Worm (Caenorhabditis elegans) whole organism, L2 larva: ENCODE measurements around the gene fbxa-3.
"Not testable (repeated sequence)": the region's sequence is repeated elsewhere in the genome, so short reads cannot be mapped to it uniquely, and the experiment has no call there.

Experiments
- C34F6.9 ChIP-seq: fragments of 150-350 bp; optimal IDR thresholded peaks from 2 replicates; lab custom pipeline; 2014; ENCODE audit warnings: missing biosample characterization, missing genetic modification characterization
- F13H6.1 ChIP-seq: sonication (generic microtip); optimal IDR thresholded peaks from 2 replicates; lab custom pipeline; 2016; ENCODE audit warnings: missing genetic modification characterization, missing compliant biosample characterization
- R02D3.7 ChIP-seq: fragments of 150-350 bp; optimal IDR thresholded peaks from 2 replicates; lab custom pipeline; 2014; ENCODE audit warnings: missing biosample characterization, missing genetic modification characterization
- Y55F3AM.14 ChIP-seq: fragments of 200-800 bp; sonication (Bioruptor generic); optimal IDR thresholded peaks from 2 replicates; lab custom pipeline; 2018; ENCODE audit warnings: mild to moderate bottlenecking, missing genetic modification characterization, missing compliant biosample characterization
- alr-1 ChIP-seq: fragments of 150-350 bp; optimal IDR thresholded peaks from 2 replicates; lab custom pipeline; 2014; ENCODE audit warnings: missing biosample characterization, missing genetic modification characterization
- aly-2 ChIP-seq: fragments of 150-350 bp; optimal IDR thresholded peaks from 2 replicates; lab custom pipeline; 2014; ENCODE audit warnings: missing biosample characterization, missing genetic modification characterization
- ama-1 ChIP-seq: fragments of 150-350 bp; optimal IDR thresholded peaks from 2 replicates; lab custom pipeline; 2018; ENCODE audit warnings: inconsistent platforms
- blmp-1 ChIP-seq: sonication (generic microtip); optimal IDR thresholded peaks from 2 replicates; lab custom pipeline; 2017; ENCODE audit warnings: missing genetic modification characterization, mild to moderate bottlenecking, missing compliant biosample characterization, antibody characterized with exemption, moderate library complexity; ENCODE audit not compliant: insufficient read depth
- ceh-16 ChIP-seq: fragments of 150-350 bp; optimal IDR thresholded peaks from 2 replicates; lab custom pipeline; 2014; ENCODE audit warnings: missing biosample characterization, missing genetic modification characterization
- crh-2 ChIP-seq: sonication (generic microtip); optimal IDR thresholded peaks from 2 replicates; lab custom pipeline; 2017; ENCODE audit warnings: missing biosample characterization, missing genetic modification characterization
- dmd-4 ChIP-seq: sonication (generic microtip); optimal IDR thresholded peaks from 2 replicates; lab custom pipeline; 2017; ENCODE audit warnings: missing biosample characterization, missing genetic modification characterization
- egl-27 ChIP-seq: sonication (generic microtip); optimal IDR thresholded peaks from 3 replicates; lab custom pipeline; 2017; ENCODE audit warnings: missing biosample characterization, missing genetic modification reagents, missing genetic modification characterization
- elt-1 ChIP-seq: fragments of 150-350 bp; optimal IDR thresholded peaks from 2 replicates; lab custom pipeline; 2014; ENCODE audit warnings: missing biosample characterization, missing genetic modification characterization
- elt-3 ChIP-seq: sonication (generic microtip); optimal IDR thresholded peaks from 2 replicates; lab custom pipeline; 2017; ENCODE audit warnings: missing biosample characterization, missing genetic modification characterization
- fos-1 ChIP-seq: fragments of 150-350 bp; optimal IDR thresholded peaks from 2 replicates; lab custom pipeline; 2014; ENCODE audit warnings: missing biosample characterization, missing genetic modification characterization
- gmeb-1 ChIP-seq: fragments of 150-350 bp; optimal IDR thresholded peaks from 2 replicates; lab custom pipeline; 2014; ENCODE audit warnings: missing biosample characterization, missing genetic modification characterization
- lin-13 ChIP-seq: fragments of 150-350 bp; optimal IDR thresholded peaks from 2 replicates; lab custom pipeline; 2014; ENCODE audit warnings: missing biosample characterization, missing genetic modification reagents, missing genetic modification characterization
- lin-39 ChIP-seq: fragments of 150-350 bp; optimal IDR thresholded peaks from 2 replicates; lab custom pipeline; 2014; ENCODE audit warnings: missing biosample characterization, missing genetic modification reagents, missing genetic modification characterization
- lsy-2 ChIP-seq, 2 experiments: fragments of 150-350 bp in 1 of 2; sonication (generic microtip) in 1 of 2; optimal IDR thresholded peaks; 2 replicates each; lab custom pipeline; 2014 to 2017; ENCODE audit warnings: missing biosample characterization in 2 of 2, missing genetic modification characterization in 2 of 2
- mab-5 ChIP-seq: fragments of 150-350 bp; optimal IDR thresholded peaks from 2 replicates; lab custom pipeline; 2014; ENCODE audit warnings: missing biosample characterization, missing genetic modification characterization
- mdl-1 ChIP-seq, 2 experiments: fragments of 150-350 bp in 1 of 2; sonication (generic microtip) in 1 of 2; optimal IDR thresholded peaks; 2 replicates each; lab custom pipeline; 2017; ENCODE audit warnings: missing biosample characterization in 2 of 2, missing genetic modification characterization in 2 of 2
- nhr-10 ChIP-seq: sonication (generic microtip); optimal IDR thresholded peaks from 2 replicates; lab custom pipeline; 2017; ENCODE audit warnings: missing biosample characterization, missing genetic modification characterization
- nhr-12 ChIP-seq: fragments of 150-350 bp; optimal IDR thresholded peaks from 2 replicates; lab custom pipeline; 2014; ENCODE audit warnings: missing biosample characterization, missing genetic modification characterization
- nhr-129 ChIP-seq: fragments of 150-350 bp; optimal IDR thresholded peaks from 2 replicates; lab custom pipeline; 2014; ENCODE audit warnings: missing biosample characterization, missing genetic modification characterization
- nhr-21 ChIP-seq: fragments of 150-350 bp; optimal IDR thresholded peaks from 2 replicates; lab custom pipeline; 2014; ENCODE audit warnings: missing biosample characterization, missing genetic modification characterization
- nhr-237 ChIP-seq: fragments of 150-350 bp; optimal IDR thresholded peaks from 2 replicates; lab custom pipeline; 2014; ENCODE audit warnings: missing biosample characterization, missing genetic modification characterization
- nhr-25 ChIP-seq: fragments of 150-350 bp; sonication (generic microtip); optimal IDR thresholded peaks from 3 replicates; lab custom pipeline; 2014; ENCODE audit warnings: missing biosample characterization, missing genetic modification characterization
- nhr-77 ChIP-seq: fragments of 150-350 bp; optimal IDR thresholded peaks from 2 replicates; lab custom pipeline; 2014; ENCODE audit warnings: missing biosample characterization, missing genetic modification characterization
- peb-1 ChIP-seq: fragments of 150-350 bp; optimal IDR thresholded peaks from 2 replicates; lab custom pipeline; 2014; ENCODE audit warnings: missing biosample characterization, missing genetic modification characterization
- skn-1 ChIP-seq: sonication (generic microtip); optimal IDR thresholded peaks from 2 replicates; lab custom pipeline; 2017; ENCODE audit warnings: missing biosample characterization, missing genetic modification characterization
- sma-3 ChIP-seq: sonication (generic microtip); optimal IDR thresholded peaks from 2 replicates; lab custom pipeline; 2016; ENCODE audit warnings: missing genetic modification reagents, missing genetic modification characterization, missing compliant biosample characterization
- sma-9 ChIP-seq, 2 experiments: fragments of 150-350 bp in 1 of 2; sonication (generic microtip) in 1 of 2; optimal IDR thresholded peaks; 2 replicates each; lab custom pipeline; 2014 to 2016; ENCODE audit warnings: missing genetic modification characterization in 2 of 2, mild to moderate bottlenecking in 1 of 2, missing biosample characterization in 1 of 2, missing compliant biosample characterization in 1 of 2, missing genetic modification reagents in 1 of 2, moderate library complexity in 1 of 2
- snpc-4 ChIP-seq: fragments of 150-350 bp; optimal IDR thresholded peaks from 2 replicates; lab custom pipeline; 2014; ENCODE audit warnings: missing biosample characterization, missing genetic modification characterization
- unc-39 ChIP-seq: fragments of 150-350 bp; optimal IDR thresholded peaks from 2 replicates; lab custom pipeline; 2014; ENCODE audit warnings: missing biosample characterization, missing genetic modification characterization
- unc-55 ChIP-seq: fragments of 150-350 bp; sonication (generic microtip); optimal IDR thresholded peaks from 3 replicates; lab custom pipeline; 2014; ENCODE audit warnings: missing biosample characterization, missing genetic modification reagents, missing genetic modification characterization
- unc-62 ChIP-seq: fragments of 150-350 bp; optimal IDR thresholded peaks from 2 replicates; lab custom pipeline; 2014; ENCODE audit warnings: missing biosample characterization, missing genetic modification reagents, missing genetic modification characterization
- zag-1 ChIP-seq: fragments of 150-350 bp; optimal IDR thresholded peaks from 2 replicates; lab custom pipeline; 2014; ENCODE audit warnings: missing biosample characterization, missing genetic modification characterization
- ztf-1 ChIP-seq: fragments of 200-800 bp; sonication (Bioruptor generic); conservative IDR thresholded peaks from 2 replicates; pipeline ENCODE4 v1.3.6; 2022; ENCODE audit warnings: missing genetic modification characterization, missing compliant biosample characterization
- ztf-4 ChIP-seq: fragments of 150-350 bp; optimal IDR thresholded peaks from 2 replicates; lab custom pipeline; 2014; ENCODE audit warnings: missing biosample characterization, missing genetic modification characterization

The fbxa-3 gene

DNA sequence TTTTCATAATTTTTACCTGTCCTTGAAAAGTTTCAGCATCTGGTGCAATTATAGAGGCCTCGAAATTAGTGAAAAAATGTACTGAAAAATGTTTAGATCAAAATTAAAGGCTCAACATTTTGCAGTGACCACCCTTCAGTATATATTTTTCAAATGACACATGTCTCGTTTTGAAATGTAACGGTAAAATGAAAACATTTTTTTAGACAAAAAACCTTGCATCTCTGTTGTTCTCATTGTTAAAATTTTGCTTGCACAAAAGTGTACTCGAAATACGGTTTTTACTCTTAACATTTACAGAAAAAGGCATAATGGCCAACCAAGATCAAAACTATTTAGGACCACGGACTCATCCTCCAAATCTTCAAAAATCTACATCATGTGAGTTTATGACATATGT is 3.7 kb upstream of the fbxa-3 start, which contains the start of gene math-41:
Gene math-41 (plus strand): TSS at position 301 of the 400 bp plus-strand sequence.
- TF ChIP-seq nhr-21 (tag; lab: Kevin White, UChicago); zag-1 (tag; lab: Kevin White, UChicago); nhr-77: not testable (repeated sequence)

ce11 chrII:1819944-1820570 is 617 bp downstream of the fbxa-3 start, which contains the start of gene fbxc-19:
TSS of gene fbxc-19 (plus strand) at chrII:1820479.
- TF ChIP-seq unc-55 (GFP tag; lab: Kevin White, UChicago) (peak; percentile 71), ceh-16 (tag; lab: Kevin White, UChicago) (no peak), fos-1 (peak; percentile 97), gmeb-1 (tag; lab: Kevin White, UChicago) (peak; percentile 75), sma-9 (GFP tag; optimal IDR thresholded peaks at IDR 0.05; lab: Kevin White, UChicago) (peak; percentile 82), sma-9 (tag; optimal IDR thresholded peaks at IDR 0.05; lab: Kevin White, UChicago) (no peak), C34F6.9 (tag; lab: Kevin White, UChicago) (peak; percentile 87), alr-1 (tag; lab: Kevin White, UChicago) (no peak), nhr-21 (tag; lab: Kevin White, UChicago) (peak; percentile 29), peb-1 (no peak), egl-27 (tag; lab: Kevin White, UChicago) (peak; percentile 45), lsy-2 (tag; optimal IDR thresholded peaks at IDR 0.05; lab: Kevin White, UChicago) (peak; percentile 46 to 75), F13H6.1 (tag; lab: Kevin White, UChicago) (peak; percentile 44), crh-2 (tag; lab: Kevin White, UChicago) (peak; percentile 75), mab-5 (tag; lab: Kevin White, UChicago) (no peak), nhr-129 (tag; lab: Kevin White, UChicago) (peak; percentile 100), nhr-25 (no peak), unc-62 (GFP tag; lab: Kevin White, UChicago) (no peak), R02D3.7 (no peak), ztf-1 (GFP tag; lab: Robert Waterston, UW) (no peak), elt-3 (tag; lab: Kevin White, UChicago) (no peak), mdl-1 (tag; optimal IDR thresholded peaks at IDR 0.05; lab: Kevin White, UChicago) (no peak)

ce11 chrII:1818300-1818699 is 2.4 kb downstream of the fbxa-3 start, which contains the start of gene fbxb-10:
TSS of gene fbxb-10 (minus strand) at chrII:1818400.
- TF ChIP-seq Y55F3AM.14 (GFP tag; lab: Kevin White, UChicago) (no peak), unc-62 (GFP tag; lab: Kevin White, UChicago) (no peak), nhr-237 (tag; lab: Kevin White, UChicago) (no peak), skn-1 (tag; lab: Kevin White, UChicago) (no peak), dmd-4 (tag; lab: Kevin White, UChicago) (no peak), aly-2 (tag; lab: Kevin White, UChicago) (no peak), lsy-2 (tag; optimal IDR thresholded peaks at IDR 0.05; lab: Kevin White, UChicago) (no peak), unc-39 (tag; lab: Kevin White, UChicago) (no peak), blmp-1 (tag; lab: Kevin White, UChicago) (no peak), unc-55 (GFP tag; lab: Kevin White, UChicago) (no peak), R02D3.7 (no peak), ceh-16 (tag; lab: Kevin White, UChicago) (no peak), ama-1 (lab: Kevin White, UChicago) (no peak), lin-39 (tag; lab: Kevin White, UChicago) (no peak), elt-1 (tag; lab: Kevin White, UChicago) (no peak), sma-3 (GFP tag; lab: Kevin White, UChicago) (no peak), ztf-4 (tag; lab: Kevin White, UChicago) (no peak), nhr-25 (no peak)

ce11 chrII:1816053-1816452 is 4.6 kb downstream of the fbxa-3 start:
- no peak for TF ChIP-seq elt-3 (tag; lab: Kevin White, UChicago)
- TF ChIP-seq C34F6.9 (tag; lab: Kevin White, UChicago), result no peak
- no peak for TF ChIP-seq mab-5 (tag; lab: Kevin White, UChicago)
- TF ChIP-seq nhr-12, result no peak
- TF ChIP-seq nhr-10, result no peak
- no peak for TF ChIP-seq lin-39 (tag; lab: Kevin White, UChicago)
- TF ChIP-seq alr-1 (tag; lab: Kevin White, UChicago), result no peak
- TF ChIP-seq unc-39 (tag; lab: Kevin White, UChicago), result no peak
- no peak for TF ChIP-seq snpc-4
- TF ChIP-seq nhr-129 (tag; lab: Kevin White, UChicago), result no peak
- TF ChIP-seq lin-13 (GFP tag; lab: Kevin White, UChicago), result no peak
- no peak for TF ChIP-seq ztf-4 (tag; lab: Kevin White, UChicago)
